Worm (Caenorhabditis elegans): ENCODE data around the gene C50D2.6.

ce11 chrII:135166-135565 is 50.9 kb downstream of the C50D2.6 start, which contains the start of gene K10B4.1:
- TF ChIP-seq skn-1 (tag; optimal IDR thresholded peaks at IDR 0.05): no peak
- TF ChIP-seq lin-39 (tag; optimal IDR thresholded peaks at IDR 0.05): no peak
- no peak for TF ChIP-seq zag-1 (tag; optimal IDR thresholded peaks at IDR 0.05)

Measured in whole organism, L3 larva.